Fruit fly (Drosophila melanogaster) whole organism, wandering third instar larva: ENCODE measurements around the gene Plap.
A peak's percentile ranks its signal among the peaks of the same experiment; 100 is the strongest.

Experiments used
- Abd-B ChIP-seq: fragments of >200 bp; optimal IDR thresholded peaks from 2 replicates; lab custom pipeline; 2017; ENCODE audit warnings: missing biosample characterization, missing genetic modification characterization
- CG32264 ChIP-seq: fragments of 200-800 bp; sonication (Bioruptor generic); optimal IDR thresholded peaks from 2 replicates; lab custom pipeline; 2016; ENCODE audit warnings: missing biosample characterization, missing genetic modification characterization
- CG9705 ChIP-seq: fragments of 200-800 bp; sonication (Bioruptor generic); optimal IDR thresholded peaks from 2 replicates; lab custom pipeline; 2018; ENCODE audit warnings: missing biosample characterization, mild to moderate bottlenecking, missing genetic modification characterization
- CrebA ChIP-seq: fragments of 200-800 bp; sonication (Bioruptor generic); optimal IDR thresholded peaks from 2 replicates; lab custom pipeline; 2016; ENCODE audit warnings: missing biosample characterization, mild to moderate bottlenecking, missing genetic modification characterization, borderline replicate concordance
- Dfd ChIP-seq: fragments of >200 bp; optimal IDR thresholded peaks from 2 replicates; lab custom pipeline; 2017; ENCODE audit warnings: missing biosample characterization, missing genetic modification characterization
- Dif ChIP-seq: fragments of 200-275, 200-300 bp; sonication (Bioruptor generic); optimal IDR thresholded peaks from 2 replicates; lab custom pipeline; 2018; ENCODE audit warnings: missing biosample characterization, missing genetic modification characterization; ENCODE audit not compliant: partially characterized antibody
- GATAd ChIP-seq: sonication (Bioruptor generic); optimal IDR thresholded peaks from 2 replicates; lab custom pipeline; 2016; ENCODE audit warnings: missing biosample characterization, missing genetic modification characterization
- HLH106 ChIP-seq: fragments of 200-800 bp; optimal IDR thresholded peaks from 3 replicates; lab custom pipeline; 2019; ENCODE audit warnings: missing biosample characterization, mild to moderate bottlenecking, missing genetic modification characterization, moderate library complexity
- Hnf4 ChIP-seq: fragments of 200-800 bp; sonication (Bioruptor generic); optimal IDR thresholded peaks from 2 replicates; lab custom pipeline; 2016; ENCODE audit warnings: missing biosample characterization, mild to moderate bottlenecking, missing genetic modification characterization
- Hr78 ChIP-seq: fragments of >200 bp; optimal IDR thresholded peaks from 2 replicates; lab custom pipeline; 2017; ENCODE audit warnings: missing biosample characterization, missing genetic modification characterization
- Hr83 ChIP-seq: fragments of 200-300 bp; sonication (Bioruptor generic); optimal IDR thresholded peaks from 2 replicates; lab custom pipeline; 2016; ENCODE audit warnings: missing biosample characterization, mild to moderate bottlenecking, missing genetic modification characterization, moderate library complexity; ENCODE audit not compliant: poor library complexity, severe bottlenecking
- Jra ChIP-seq: sonication (Bioruptor generic); optimal IDR thresholded peaks from 2 replicates; lab custom pipeline; 2016; ENCODE audit warnings: missing biosample characterization, missing genetic modification characterization
- Mio ChIP-seq: sonication (Bioruptor generic); optimal IDR thresholded peaks from 2 replicates; lab custom pipeline; 2016; ENCODE audit warnings: missing biosample characterization, missing genetic modification characterization
- Myc ChIP-seq: fragments of >200 bp; optimal IDR thresholded peaks from 2 replicates; lab custom pipeline; 2017
- N ChIP-seq: fragments of >200 bp; optimal IDR thresholded peaks from 2 replicates; lab custom pipeline; 2018; ENCODE audit warnings: missing biosample characterization, missing external identifiers, missing genetic modification characterization
- OdsH ChIP-seq: fragments of 200-800 bp; sonication (Bioruptor generic); optimal IDR thresholded peaks from 2 replicates; lab custom pipeline; 2016; ENCODE audit warnings: missing biosample characterization, mild to moderate bottlenecking, missing genetic modification characterization
- Rel ChIP-seq, 2 experiments: fragments of 200-800 bp; sonication (Bioruptor generic) in 1 of 2; optimal IDR thresholded peaks; 2 replicates in 1 of 2; 3 replicates in 1 of 2; lab custom pipeline; 2016 to 2019; ENCODE audit warnings: mild to moderate bottlenecking in 2 of 2, missing biosample characterization in 2 of 2, missing genetic modification characterization in 2 of 2, moderate library complexity in 1 of 2
- Sp1 ChIP-seq: fragments of 200-800 bp; sonication (Bioruptor generic); optimal IDR thresholded peaks from 3 replicates; lab custom pipeline; 2019; ENCODE audit warnings: missing biosample characterization, mild to moderate bottlenecking, missing genetic modification characterization, moderate library complexity
- Vsx2 ChIP-seq: fragments of 200-300, 225-300 bp; sonication (Bioruptor generic); optimal IDR thresholded peaks from 2 replicates; lab custom pipeline; 2018; ENCODE audit warnings: missing biosample characterization, missing genetic modification characterization; ENCODE audit not compliant: partially characterized antibody
- br ChIP-seq: fragments of 200-800 bp; sonication (Bioruptor generic); optimal IDR thresholded peaks from 2 replicates; lab custom pipeline; 2016; ENCODE audit warnings: missing biosample characterization, missing genetic modification characterization
- brk ChIP-seq: fragments of 200-800 bp; sonication (Bioruptor generic); optimal IDR thresholded peaks from 2 replicates; lab custom pipeline; 2016; ENCODE audit warnings: missing biosample characterization, mild to moderate bottlenecking, missing genetic modification characterization
- dl ChIP-seq, 2 experiments: fragments of 175-275, 200-275 bp in 1 of 2; fragments of 200-275 bp in 1 of 2; sonication (Bioruptor generic); optimal IDR thresholded peaks; lab custom pipeline; 2018; ENCODE audit warnings: mild to moderate bottlenecking in 2 of 2, missing biosample characterization in 2 of 2, missing genetic modification characterization in 2 of 2, moderate library complexity in 2 of 2; ENCODE audit not compliant: partially characterized antibody in 2 of 2, insufficient read depth in 1 of 2
- dmrt93B ChIP-seq: fragments of 200-800 bp; sonication (Bioruptor generic); optimal IDR thresholded peaks from 2 replicates; lab custom pipeline; 2018; ENCODE audit warnings: missing biosample characterization, mild to moderate bottlenecking, missing genetic modification characterization
- dsf ChIP-seq: sonication (Bioruptor generic); optimal IDR thresholded peaks from 2 replicates; lab custom pipeline; 2016; ENCODE audit warnings: missing biosample characterization, missing genetic modification characterization, borderline replicate concordance
- ey ChIP-seq: fragments of 200-800 bp; sonication (Bioruptor generic); optimal IDR thresholded peaks from 2 replicates; lab custom pipeline; 2016; ENCODE audit warnings: missing biosample characterization, missing genetic modification characterization
- foxo ChIP-seq, 2 experiments: fragments of 200-800 bp; sonication (Bioruptor generic); optimal IDR thresholded peaks; 2 replicates in 1 of 2; 3 replicates in 1 of 2; lab custom pipeline; 2016 to 2017; ENCODE audit warnings: missing biosample characterization in 2 of 2, missing genetic modification characterization in 2 of 2
- fru ChIP-seq: fragments of 200-800 bp; sonication (Bioruptor generic); optimal IDR thresholded peaks from 3 replicates; lab custom pipeline; 2016; ENCODE audit warnings: missing biosample characterization, mild to moderate bottlenecking, missing genetic modification characterization
- h ChIP-seq: fragments of 200-800 bp; sonication (Bioruptor generic); optimal IDR thresholded peaks from 3 replicates; lab custom pipeline; 2016; ENCODE audit warnings: missing biosample characterization, mild to moderate bottlenecking, missing genetic modification characterization
- jim ChIP-seq: fragments of 175-275, 200-325 bp; sonication (Bioruptor generic); optimal IDR thresholded peaks from 2 replicates; lab custom pipeline; 2016; ENCODE audit warnings: missing biosample characterization, mild to moderate bottlenecking, missing genetic modification characterization
- lola ChIP-seq: fragments of >200 bp; optimal IDR thresholded peaks from 2 replicates; lab custom pipeline; 2017; ENCODE audit warnings: missing biosample characterization, missing genetic modification characterization
- pan ChIP-seq: fragments of >200 bp; optimal IDR thresholded peaks from 2 replicates; lab custom pipeline; 2017
- psq ChIP-seq: fragments of 200-800 bp; sonication (Bioruptor generic); optimal IDR thresholded peaks from 3 replicates; lab custom pipeline; 2017; ENCODE audit warnings: missing biosample characterization, mild to moderate bottlenecking, missing genetic modification characterization, moderate library complexity
- rgr ChIP-seq: fragments of 200-800 bp; sonication (Bioruptor generic); optimal IDR thresholded peaks from 3 replicates; lab custom pipeline; 2016; ENCODE audit warnings: missing biosample characterization, mild to moderate bottlenecking, missing genetic modification characterization
- sage ChIP-seq: fragments of 200-800 bp; sonication (Bioruptor generic); optimal IDR thresholded peaks from 2 replicates; lab custom pipeline; 2016; ENCODE audit warnings: missing biosample characterization, mild to moderate bottlenecking, missing genetic modification characterization
- sv ChIP-seq: fragments of 200-800 bp; sonication (Bioruptor generic); optimal IDR thresholded peaks from 3 replicates; lab custom pipeline; 2016; ENCODE audit warnings: missing biosample characterization, missing genetic modification characterization
- tai ChIP-seq: sonication (Bioruptor generic); optimal IDR thresholded peaks from 2 replicates; lab custom pipeline; 2016; ENCODE audit warnings: missing biosample characterization, missing genetic modification characterization
- usp ChIP-seq: fragments of >200 bp; optimal IDR thresholded peaks from 2 replicates; lab custom pipeline; 2017; ENCODE audit warnings: missing biosample characterization, missing genetic modification characterization
- woc ChIP-seq: sonication (Bioruptor generic); optimal IDR thresholded peaks from 2 replicates; lab custom pipeline; 2016; ENCODE audit warnings: missing biosample characterization, mild to moderate bottlenecking, missing genetic modification characterization

Plap gene

DNA sequence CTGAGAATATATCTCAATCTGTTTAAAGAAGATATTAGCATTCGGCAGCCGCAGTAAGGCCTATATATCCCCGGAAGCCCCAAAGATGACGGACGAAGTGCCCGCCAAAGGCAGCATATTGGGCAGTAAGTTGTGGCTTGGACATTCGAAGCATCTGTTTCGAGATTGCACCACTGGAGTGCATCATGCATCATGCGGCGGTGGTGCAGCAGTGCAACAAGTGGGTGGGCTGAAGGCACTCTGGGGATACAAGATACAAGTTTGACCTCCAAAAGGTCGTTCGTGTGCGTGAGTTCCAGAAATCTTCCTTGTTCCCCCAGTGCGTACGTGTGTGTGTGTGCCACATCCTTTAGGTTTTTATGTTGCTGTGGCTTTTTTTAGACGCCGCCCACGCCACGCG is 26.9 kb downstream of the Plap start:
- no peak for TF ChIP-seq lola (GFP tag; lab: Kevin White, UChicago)
- no peak for TF ChIP-seq OdsH (GFP tag; lab: Kevin White, UChicago)
- no peak for TF ChIP-seq dsf (GFP tag; lab: Kevin White, UChicago)
- no peak for TF ChIP-seq h
- no peak for TF ChIP-seq woc (GFP tag; lab: Kevin White, UChicago)

dm6 chr2L:1142730-1143281 is 27.4 kb downstream of the Plap start, which contains the start of gene MFS3:
MFS3 (plus strand) TSS chr2L:1143201.
- TF ChIP-seq jim (peak; percentile 79), Dif (peak; percentile 7), woc (GFP tag; lab: Kevin White, UChicago) (no peak), sage (GFP tag; lab: Kevin White, UChicago) (no peak), fru (GFP tag; lab: Kevin White, UChicago) (peak; percentile 29), Abd-B (no peak), Mio (GFP tag; lab: Kevin White, UChicago) (no peak), Myc (lab: Kevin White, UChicago) (peak; percentile 40), Sp1 (GFP tag; lab: Kevin White, UChicago) (peak; percentile 35), CG32264 (no peak), lola (GFP tag; lab: Kevin White, UChicago) (no peak), HLH106 (no peak), sv (GFP tag; lab: Kevin White, UChicago) (no peak), Hnf4 (GFP tag; lab: Kevin White, UChicago) (peak; percentile 35), Jra (GFP tag; lab: Kevin White, UChicago) (peak; percentile 15), dsf (GFP tag; lab: Kevin White, UChicago) (no peak), N (no peak), ey (GFP tag; lab: Kevin White, UChicago) (no peak), dmrt93B (GFP tag; lab: Kevin White, UChicago) (no peak), tai (no peak), h (peak; percentile 42), br (GFP tag; lab: Kevin White, UChicago) (peak; percentile 47), brk (GFP tag; lab: Kevin White, UChicago) (peak; percentile 35), dl (GFP tag; optimal IDR thresholded peaks at IDR 0.05; lab: Kevin White, UChicago; ENCODE audit: insufficient read depth in 1 of 2, partially characterized antibody in 2 of 2) (no peak), CG9705 (peak; percentile 27), Vsx2 (GFP tag; lab: Kevin White, UChicago) (peak; percentile 70), pan (lab: Kevin White, UChicago) (no peak), Dfd (no peak), usp (GFP tag; lab: Kevin White, UChicago) (no peak), Hr83 (no peak), Rel (GFP tag; optimal IDR thresholded peaks at IDR 0.05; lab: Kevin White, UChicago) (peak; percentile 44), Rel (tag; optimal IDR thresholded peaks at IDR 0.05; lab: Kevin White, UChicago) (peak; percentile 32), OdsH (GFP tag; lab: Kevin White, UChicago) (no peak), GATAd (GFP tag; lab: Kevin White, UChicago) (no peak), Hr78 (GFP tag; lab: Kevin White, UChicago) (no peak), rgr (GFP tag; lab: Kevin White, UChicago) (peak; percentile 20), psq (GFP tag; lab: Kevin White, UChicago) (peak; percentile 22), foxo (GFP tag; optimal IDR thresholded peaks at IDR 0.05; lab: Kevin White, UChicago) (peak in 1 of 2 experiments; percentile 36), CrebA (no peak)

- no peak for TF ChIP-seq Hr83
- no peak for TF ChIP-seq dsf (GFP tag; lab: Kevin White, UChicago)
- no peak for TF ChIP-seq HLH106
- no peak for TF ChIP-seq ey (GFP tag; lab: Kevin White, UChicago)
- no peak for TF ChIP-seq brk (GFP tag; lab: Kevin White, UChicago)
- no peak for TF ChIP-seq GATAd (GFP tag; lab: Kevin White, UChicago)
- no peak for TF ChIP-seq jim
- TF ChIP-seq h, result no peak
- TF ChIP-seq dl (GFP tag; optimal IDR thresholded peaks at IDR 0.05; lab: Kevin White, UChicago; ENCODE audit: insufficient read depth in 1 of 2, partially characterized antibody in 2 of 2), result no peak
- TF ChIP-seq Rel (GFP tag; optimal IDR thresholded peaks at IDR 0.05; lab: Kevin White, UChicago), result no peak
- no peak for TF ChIP-seq Rel (tag; optimal IDR thresholded peaks at IDR 0.05; lab: Kevin White, UChicago)
- TF ChIP-seq Myc (lab: Kevin White, UChicago), result no peak
- no peak for TF ChIP-seq foxo (GFP tag; optimal IDR thresholded peaks at IDR 0.05; lab: Kevin White, UChicago)
- TF ChIP-seq Hnf4 (GFP tag; lab: Kevin White, UChicago), result no peak
- no peak for TF ChIP-seq N
- no peak for TF ChIP-seq lola (GFP tag; lab: Kevin White, UChicago)
- no peak for TF ChIP-seq Hr78 (GFP tag; lab: Kevin White, UChicago)
- no peak for TF ChIP-seq sage (GFP tag; lab: Kevin White, UChicago)
- no peak for TF ChIP-seq usp (GFP tag; lab: Kevin White, UChicago)
- no peak for TF ChIP-seq CG32264
Measured at dm6 chr2L:1136993-1137392, 33.2 kb downstream of the Plap start.
